Fruit fly (Drosophila melanogaster): Measurements from ENCODE around the gene mRpL15.

DNA sequence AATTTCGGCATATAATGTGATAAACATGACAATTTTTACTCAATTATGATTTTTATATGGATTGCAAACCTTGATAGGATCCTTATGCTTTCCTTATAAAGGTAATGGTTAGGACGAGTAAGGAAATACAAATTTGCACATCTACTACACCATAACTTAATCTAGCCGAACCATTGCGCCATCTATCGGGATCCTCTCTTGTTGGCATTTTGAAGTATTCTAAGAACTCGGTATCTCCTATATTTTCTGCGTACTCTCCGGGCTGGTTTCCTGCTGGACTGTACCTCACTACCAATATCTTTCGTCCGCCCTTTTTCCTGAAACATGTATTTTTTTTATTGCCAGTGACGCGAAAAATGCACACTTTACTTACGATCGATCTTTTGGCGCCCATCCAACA lies 28.7 kb upstream of the mRpL15 start, which contains the start of gene atk:
- TF ChIP-seq CG12768 (GFP tag; optimal IDR thresholded peaks at IDR 0.05), result no peak
- TF ChIP-seq cnc (optimal IDR thresholded peaks at IDR 0.05), result no peak
- no peak for TF ChIP-seq CG14711 (tag; optimal IDR thresholded peaks at IDR 0.05)
